Worm (Caenorhabditis elegans): ENCODE measurements around the gene str-211.

str-211 gene

ce11 chrV:4962968-4963367, 18.8 kb upstream of the str-211 start, which contains the start of gene tam-1:
TSS of gene tam-1 (minus strand) at chrV:4963102.
- TF ChIP-seq mxl-3 (GFP tag; optimal IDR thresholded peaks at IDR 0.05) (no peak), D1046.2 (GFP tag; IDR thresholded peaks at IDR 0.05) (no peak), hmg-1.1 (GFP tag; IDR thresholded peaks at IDR 0.05) (peak; percentile 48; the same call in 1 of the 2 replicates), php-3 (GFP tag; IDR thresholded peaks at IDR 0.05) (no peak), ceh-28 (tag; optimal IDR thresholded peaks at IDR 0.05) (peak; percentile 14), hlh-30 (tag; optimal IDR thresholded peaks at IDR 0.05; ENCODE audit: insufficient read depth) (peak; percentile 3), lin-13 (GFP tag; optimal IDR thresholded peaks at IDR 0.05) (no peak), mes-2 (tag; optimal IDR thresholded peaks at IDR 0.05; ENCODE audit: poor library complexity, severe bottlenecking) (peak; percentile 42), ceh-20 (GFP tag; IDR thresholded peaks at IDR 0.05) (no peak), F44E2.7 (GFP tag; IDR thresholded peaks at IDR 0.05) (no peak), F37D6.2 (tag; optimal IDR thresholded peaks at IDR 0.05) (no peak), nhr-11 (tag; optimal IDR thresholded peaks at IDR 0.05) (no peak), mep-1 (tag; optimal IDR thresholded peaks at IDR 0.05) (peak; percentile 3), ceh-32 (tag; optimal IDR thresholded peaks at IDR 0.05; ENCODE audit: poor library complexity) (no peak), ceh-44 (GFP tag; IDR thresholded peaks at IDR 0.05) (no peak)

- TF ChIP-seq lir-3 (tag; optimal IDR thresholded peaks at IDR 0.05) (no peak), lin-13 (GFP tag; optimal IDR thresholded peaks at IDR 0.05) (no peak), set-16 (GFP tag; IDR thresholded peaks at IDR 0.05) (peak; percentile 57), egl-27 (tag; optimal IDR thresholded peaks at IDR 0.05) (no peak), nhr-111 (GFP tag; optimal IDR thresholded peaks at IDR 0.05) (no peak), F26F4.8 (GFP tag; conservative IDR thresholded peaks at IDR 0.05) (no peak), daf-12 (tag; optimal IDR thresholded peaks at IDR 0.05) (no peak), nhr-28 (tag; optimal IDR thresholded peaks at IDR 0.05) (no peak), ZK546.5 (tag; optimal IDR thresholded peaks at IDR 0.05) (no peak)
Observed at ce11 chrV:4960686-4961085, 16.6 kb upstream of the str-211 start.

DNA sequence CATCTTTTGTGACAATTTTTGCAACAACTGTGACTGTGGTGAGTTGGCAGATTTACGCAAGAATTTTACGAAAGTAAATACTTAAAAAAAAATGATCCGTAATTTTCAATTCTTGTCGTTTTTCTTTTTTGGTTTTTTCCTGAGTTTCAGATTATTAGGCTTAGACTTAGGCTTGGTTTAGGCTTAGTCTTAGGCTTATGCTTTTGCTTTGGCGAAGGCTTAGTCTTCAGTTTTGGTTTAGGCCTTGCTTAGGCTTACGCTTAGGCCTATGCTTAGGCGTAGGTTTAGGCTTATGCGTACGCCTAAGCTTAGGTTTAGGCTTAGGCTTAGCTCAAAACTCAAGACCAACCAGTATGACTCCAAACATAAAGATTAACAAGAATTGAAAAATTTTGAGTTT, 13.5 kb upstream of the str-211 start:
- TF ChIP-seq mdt-29 (GFP tag; IDR thresholded peaks at IDR 0.05) (no peak), aha-1 (tag) (peak; percentile 94)

ce11 chrV:4956529-4956928, 12.4 kb upstream of the str-211 start, which contains the start of gene str-208:
TSS of gene str-208 (plus strand) at chrV:4956829.
- TF ChIP-seq aha-1 (tag): peak; percentile 12
- TF ChIP-seq mep-1 (tag; optimal IDR thresholded peaks at IDR 0.05): no peak

ce11 chrV:4951434-4951833, 7.3 kb upstream of the str-211 start, which contains the start of gene str-207:
TSS of gene str-207 (plus strand) at chrV:4951734.
- no peak for TF ChIP-seq F44E2.7 (GFP tag; IDR thresholded peaks at IDR 0.05)

DNA sequence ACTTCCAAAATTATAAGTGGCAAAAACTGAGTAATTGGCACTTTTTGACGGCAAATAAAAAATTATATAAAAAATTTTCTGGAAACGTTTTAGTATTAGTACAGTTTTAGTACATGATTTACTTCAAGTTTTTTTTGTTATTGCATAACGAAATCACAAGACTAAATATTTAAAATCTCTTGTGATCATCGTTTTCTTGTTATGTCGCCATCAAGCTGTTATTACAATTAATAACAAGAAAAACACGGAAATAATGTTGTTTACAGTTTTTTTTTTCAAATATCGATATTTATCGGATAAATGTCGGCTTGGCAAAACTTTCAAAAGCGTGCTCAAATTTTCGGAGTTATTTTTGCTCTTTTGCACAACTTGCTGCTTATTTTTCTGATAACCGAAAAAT, 4.5 kb upstream of the str-211 start, which contains the start of gene str-209:
TSS of gene str-209 (plus strand) at position 301 of the 400 bp plus-strand sequence.
- TF ChIP-seq ama-1 (optimal IDR thresholded peaks at IDR 0.05) (no peak), lin-13 (GFP tag; optimal IDR thresholded peaks at IDR 0.05) (no peak), dmd-6 (GFP tag; IDR thresholded peaks at IDR 0.05) (no peak), ctbp-1 (GFP tag; IDR thresholded peaks at IDR 0.05) (no peak), arid-1 (GFP tag; conservative IDR thresholded peaks at IDR 0.05) (no peak), F26F4.8 (GFP tag; conservative IDR thresholded peaks at IDR 0.05) (no peak), daf-8 (GFP tag; IDR thresholded peaks at IDR 0.05) (no peak), F49E8.2 (tag; optimal IDR thresholded peaks at IDR 0.05; ENCODE audit: borderline replicate concordance) (no peak), ztf-11 (tag; optimal IDR thresholded peaks at IDR 0.05) (no peak), nhr-41 (GFP tag; IDR thresholded peaks at IDR 0.05) (no peak), tag-97 (GFP tag; IDR thresholded peaks at IDR 0.05) (no peak), R02D3.7 (tag; optimal IDR thresholded peaks at IDR 0.05) (no peak), F10B5.3 (tag; optimal IDR thresholded peaks at IDR 0.05) (no peak)
